In genomic region chrX:7095292-7095911, dm6 we compare ENCODE assay signal across 5 fruit fly cellular contexts.
TF ChIP-seq lines count a peak whose summit lies in the region.

No protein-coding gene starts in this region.

TF ChIP-seq in whole organism, adult, 20 proteins besides CTCF, POLR2A, EP300 and RAD21 (continued from another document):
- peak; percentile 52 for TF ChIP-seq Mnt (GFP tag; optimal IDR thresholded peaks at IDR 0.05; lab: Kevin White, UChicago)
- TF ChIP-seq ovo (GFP tag; optimal IDR thresholded peaks at IDR 0.05; lab: Kevin White, UChicago) = peak; percentile 42

TF ChIP-seq in whole organism, embryonic, 481 proteins besides CTCF, POLR2A, EP300 and RAD21 (continued from another document and continues in another):
- peak; percentile 54 for TF ChIP-seq CG18619 (GFP tag; optimal IDR thresholded peaks at IDR 0.05; lab: Kevin White, UChicago)
- TF ChIP-seq CG11398 (GFP tag; optimal IDR thresholded peaks at IDR 0.05; lab: Kevin White, UChicago) = peak; percentile 47
- peak; percentile 59 for TF ChIP-seq tx (GFP tag; optimal IDR thresholded peaks at IDR 0.05; lab: Kevin White, UChicago)
- peak; percentile 88 for TF ChIP-seq Ptx1 (GFP tag; IDR thresholded peaks at IDR 0.05; lab: Robert Waterston, UW)
- TF ChIP-seq ind (GFP tag; optimal IDR thresholded peaks at IDR 0.05; lab: Kevin White, UChicago) = peak; percentile 87
- peak; percentile 50 for TF ChIP-seq cato (GFP tag; optimal IDR thresholded peaks at IDR 0.05; lab: Kevin White, UChicago; ENCODE audit: borderline replicate concordance)
- TF ChIP-seq CG14050 (GFP tag; IDR thresholded peaks at IDR 0.05; lab: Robert Waterston, UW) = peak; percentile 81
- TF ChIP-seq CG10565 (GFP tag; optimal IDR thresholded peaks at IDR 0.05; lab: Kevin White, UChicago) = no peak
- peak in 1 of 2 experiments; percentile 67 for TF ChIP-seq crp (GFP tag; optimal IDR thresholded peaks at IDR 0.05; lab: Kevin White, UChicago)
- TF ChIP-seq Atf-2 (GFP tag; optimal IDR thresholded peaks at IDR 0.05; lab: Kevin White, UChicago) = peak; percentile 65
- peak; percentile 57 for TF ChIP-seq emc (GFP tag; optimal IDR thresholded peaks at IDR 0.05; lab: Kevin White, UChicago)
- TF ChIP-seq Taf1 (GFP tag; IDR thresholded peaks at IDR 0.05; lab: Robert Waterston, UW) = peak; percentile 25; the same call in 1 of the 2 replicates
- peak; percentile 54; the same call in 1 of the 3 replicates for TF ChIP-seq z (GFP tag; IDR thresholded peaks at IDR 0.05; lab: Robert Waterston, UW)
- no peak for TF ChIP-seq Dfd (GFP tag; optimal IDR thresholded peaks at IDR 0.05; lab: Kevin White, UChicago)
- TF ChIP-seq gsb-n (tag; optimal IDR thresholded peaks at IDR 0.05; lab: Kevin White, UChicago) = peak; percentile 51
- TF ChIP-seq CG9876 (GFP tag; optimal IDR thresholded peaks at IDR 0.05; lab: Kevin White, UChicago) = peak; percentile 53
- peak; percentile 41; the same call in 1 of the 2 replicates for TF ChIP-seq MBD-R2 (GFP tag; IDR thresholded peaks at IDR 0.05; lab: Robert Waterston, UW)
- peak; percentile 35 to 66 for TF ChIP-seq Pdp1 (GFP tag; optimal IDR thresholded peaks at IDR 0.05; lab: Kevin White, UChicago)
- TF ChIP-seq CG13424 (tag; optimal IDR thresholded peaks at IDR 0.05; lab: Kevin White, UChicago) = peak; percentile 91
- TF ChIP-seq CG4424 (GFP tag; optimal IDR thresholded peaks at IDR 0.05; lab: Kevin White, UChicago) = peak; percentile 65
- TF ChIP-seq Bdp1 (GFP tag; optimal IDR thresholded peaks at IDR 0.05; lab: Kevin White, UChicago) = peak; percentile 43
- peak; percentile 62 for TF ChIP-seq CG3407 (GFP tag; optimal IDR thresholded peaks at IDR 0.05; lab: Kevin White, UChicago)
- no peak for TF ChIP-seq pho (GFP tag; optimal IDR thresholded peaks at IDR 0.05; lab: Kevin White, UChicago)
- TF ChIP-seq CG2129 (GFP tag; IDR thresholded peaks at IDR 0.05; lab: Robert Waterston, UW; ENCODE audit: partially characterized antibody) = no peak
- no peak for TF ChIP-seq Stat92E (GFP tag; optimal IDR thresholded peaks at IDR 0.05; lab: Kevin White, UChicago)
- TF ChIP-seq Med (GFP tag; lab: Kevin White, UChicago) = peak; percentile 96
- no peak for TF ChIP-seq CG34224 (GFP tag; IDR thresholded peaks at IDR 0.05; lab: Robert Waterston, UW; ENCODE audit: partially characterized antibody)
- no peak for TF ChIP-seq grn (GFP tag; optimal IDR thresholded peaks at IDR 0.05; lab: Kevin White, UChicago)
- TF ChIP-seq amos (GFP tag; IDR thresholded peaks at IDR 0.05; lab: Robert Waterston, UW; ENCODE audit: partially characterized antibody) = no peak
- no peak for TF ChIP-seq sna (GFP tag; IDR thresholded peaks at IDR 0.05; lab: Robert Waterston, UW; ENCODE audit: partially characterized antibody)
- no peak for TF ChIP-seq CG1832 (GFP tag; optimal IDR thresholded peaks at IDR 0.05; lab: Kevin White, UChicago)

TF ChIP-seq in whole organism, prepupa, 60 proteins besides CTCF, POLR2A, EP300 and RAD21 (continued from another document and continues in another):
- peak; percentile 83 for TF ChIP-seq CG7368 (GFP tag; optimal IDR thresholded peaks at IDR 0.05; lab: Kevin White, UChicago)
- peak; percentile 73 for TF ChIP-seq Sox15 (GFP tag; optimal IDR thresholded peaks at IDR 0.05; lab: Kevin White, UChicago)
- peak; percentile 85 for TF ChIP-seq CG15336 (GFP tag; IDR thresholded peaks at IDR 0.05; lab: Robert Waterston, UW)
- TF ChIP-seq acj6 (GFP tag; optimal IDR thresholded peaks at IDR 0.05; lab: Kevin White, UChicago) = peak; percentile 82
- TF ChIP-seq vri (GFP tag; optimal IDR thresholded peaks at IDR 0.05; lab: Kevin White, UChicago) = peak; percentile 74
- peak; percentile 90 for TF ChIP-seq topi (GFP tag; optimal IDR thresholded peaks at IDR 0.05; lab: Kevin White, UChicago)
- peak; percentile 83 for TF ChIP-seq CG8119 (GFP tag; IDR thresholded peaks at IDR 0.05; lab: Robert Waterston, UW)
- peak; percentile 85 for TF ChIP-seq CG6792 (GFP tag; optimal IDR thresholded peaks at IDR 0.05; lab: Kevin White, UChicago)
- peak; percentile 79 for TF ChIP-seq Eip75B (GFP tag; optimal IDR thresholded peaks at IDR 0.05; lab: Kevin White, UChicago)
- peak; percentile 52 for TF ChIP-seq fkh (GFP tag; optimal IDR thresholded peaks at IDR 0.05; lab: Kevin White, UChicago)
- TF ChIP-seq spab (GFP tag; optimal IDR thresholded peaks at IDR 0.05; lab: Kevin White, UChicago) = peak; percentile 31
- TF ChIP-seq Hr39 (GFP tag; optimal IDR thresholded peaks at IDR 0.05; lab: Kevin White, UChicago) = peak; percentile 93
- peak; percentile 88 for TF ChIP-seq Hr4 (GFP tag; optimal IDR thresholded peaks at IDR 0.05; lab: Kevin White, UChicago)
- peak; percentile 60 for TF ChIP-seq fd59A (GFP tag; optimal IDR thresholded peaks at IDR 0.05; lab: Kevin White, UChicago)
- peak; percentile 68 for TF ChIP-seq CG10631 (GFP tag; optimal IDR thresholded peaks at IDR 0.05; lab: Kevin White, UChicago)
- peak; percentile 57 for TF ChIP-seq Lpt (GFP tag; optimal IDR thresholded peaks at IDR 0.05; lab: Kevin White, UChicago)
- peak; percentile 91 for TF ChIP-seq esn (GFP tag; optimal IDR thresholded peaks at IDR 0.05; lab: Kevin White, UChicago)
- peak; percentile 89 for TF ChIP-seq Sox102F (GFP tag; optimal IDR thresholded peaks at IDR 0.05; lab: Kevin White, UChicago)
- TF ChIP-seq OdsH (GFP tag; optimal IDR thresholded peaks at IDR 0.05; lab: Kevin White, UChicago) = peak; percentile 85
- TF ChIP-seq Hr38 (GFP tag; optimal IDR thresholded peaks at IDR 0.05; lab: Kevin White, UChicago) = peak; percentile 57
- TF ChIP-seq CG6854 (GFP tag; optimal IDR thresholded peaks at IDR 0.05; lab: Kevin White, UChicago) = peak; percentile 75
- peak; percentile 92 for TF ChIP-seq eg (GFP tag; IDR thresholded peaks at IDR 0.05; lab: Robert Waterston, UW)
- peak; percentile 79 for TF ChIP-seq CG6276 (GFP tag; optimal IDR thresholded peaks at IDR 0.05; lab: Kevin White, UChicago)
- peak; percentile 82 for TF ChIP-seq CG3919 (GFP tag; optimal IDR thresholded peaks at IDR 0.05; lab: Kevin White, UChicago)
- peak; percentile 70 for TF ChIP-seq CG4318 (GFP tag; optimal IDR thresholded peaks at IDR 0.05; lab: Kevin White, UChicago)
- peak; percentile 80 for TF ChIP-seq Eip93F (GFP tag; optimal IDR thresholded peaks at IDR 0.05; lab: Kevin White, UChicago)
- TF ChIP-seq CG31627 (GFP tag; optimal IDR thresholded peaks at IDR 0.05; lab: Kevin White, UChicago) = peak; percentile 92
- peak; percentile 79 for TF ChIP-seq CG11902 (GFP tag; optimal IDR thresholded peaks at IDR 0.05; lab: Kevin White, UChicago)
- peak; percentile 75 for TF ChIP-seq net (GFP tag; optimal IDR thresholded peaks at IDR 0.05; lab: Kevin White, UChicago)
- TF ChIP-seq Sox14 (GFP tag; optimal IDR thresholded peaks at IDR 0.05; lab: Kevin White, UChicago) = peak; percentile 84
- TF ChIP-seq pdm3 (GFP tag; optimal IDR thresholded peaks at IDR 0.05; lab: Kevin White, UChicago) = peak; percentile 90
- peak; percentile 75 for TF ChIP-seq Gug (GFP tag; IDR thresholded peaks at IDR 0.05; lab: Robert Waterston, UW)
- TF ChIP-seq achi (GFP tag; optimal IDR thresholded peaks at IDR 0.05; lab: Kevin White, UChicago) = peak; percentile 78
- peak; percentile 96 for TF ChIP-seq svp (GFP tag; lab: Kevin White, UChicago)

TF ChIP-seq in whole organism, pupa, 21 proteins besides CTCF, POLR2A, EP300 and RAD21 (continued from another document):
- peak; percentile 77 for TF ChIP-seq Pif1A (GFP tag; optimal IDR thresholded peaks at IDR 0.05; lab: Kevin White, UChicago)

TF ChIP-seq in whole organism, wandering third instar larva, 38 proteins besides CTCF, POLR2A, EP300 and RAD21 (continued from another document):
- TF ChIP-seq dl (GFP tag; optimal IDR thresholded peaks at IDR 0.05; lab: Kevin White, UChicago; ENCODE audit: insufficient read depth in 1 of 2, partially characterized antibody in 2 of 2) = no peak
- peak; percentile 76 for TF ChIP-seq rgr (GFP tag; optimal IDR thresholded peaks at IDR 0.05; lab: Kevin White, UChicago)
- peak; percentile 78 for TF ChIP-seq Hnf4 (GFP tag; optimal IDR thresholded peaks at IDR 0.05; lab: Kevin White, UChicago)
- peak; percentile 75 for TF ChIP-seq sage (GFP tag; optimal IDR thresholded peaks at IDR 0.05; lab: Kevin White, UChicago)
- TF ChIP-seq N (GFP tag; optimal IDR thresholded peaks at IDR 0.05; lab: Kevin White, UChicago) = no peak
- no peak for TF ChIP-seq pan (optimal IDR thresholded peaks at IDR 0.05; lab: Kevin White, UChicago)
- peak; percentile 89 for TF ChIP-seq Sp1 (GFP tag; optimal IDR thresholded peaks at IDR 0.05; lab: Kevin White, UChicago)
- TF ChIP-seq lola (GFP tag; optimal IDR thresholded peaks at IDR 0.05; lab: Kevin White, UChicago) = no peak
- no peak for TF ChIP-seq CrebA (GFP tag; optimal IDR thresholded peaks at IDR 0.05; lab: Kevin White, UChicago; ENCODE audit: borderline replicate concordance)
- no peak for TF ChIP-seq Myc (optimal IDR thresholded peaks at IDR 0.05; lab: Kevin White, UChicago)
- no peak for TF ChIP-seq Dif (GFP tag; optimal IDR thresholded peaks at IDR 0.05; lab: Kevin White, UChicago; ENCODE audit: partially characterized antibody)
- TF ChIP-seq brk (GFP tag; optimal IDR thresholded peaks at IDR 0.05; lab: Kevin White, UChicago) = peak; percentile 44
- peak; percentile 81 for TF ChIP-seq OdsH (GFP tag; optimal IDR thresholded peaks at IDR 0.05; lab: Kevin White, UChicago)
- peak; percentile 27 for TF ChIP-seq dsf (GFP tag; optimal IDR thresholded peaks at IDR 0.05; lab: Kevin White, UChicago; ENCODE audit: borderline replicate concordance)
- TF ChIP-seq sv (GFP tag; optimal IDR thresholded peaks at IDR 0.05; lab: Kevin White, UChicago) = peak; percentile 55
- no peak for TF ChIP-seq Hr78 (GFP tag; optimal IDR thresholded peaks at IDR 0.05; lab: Kevin White, UChicago)
- TF ChIP-seq dmrt93B (GFP tag; optimal IDR thresholded peaks at IDR 0.05; lab: Kevin White, UChicago) = peak; percentile 65
